Fruit fly (Drosophila melanogaster): ENCODE data around the gene sofe.

sofe gene

DNA sequence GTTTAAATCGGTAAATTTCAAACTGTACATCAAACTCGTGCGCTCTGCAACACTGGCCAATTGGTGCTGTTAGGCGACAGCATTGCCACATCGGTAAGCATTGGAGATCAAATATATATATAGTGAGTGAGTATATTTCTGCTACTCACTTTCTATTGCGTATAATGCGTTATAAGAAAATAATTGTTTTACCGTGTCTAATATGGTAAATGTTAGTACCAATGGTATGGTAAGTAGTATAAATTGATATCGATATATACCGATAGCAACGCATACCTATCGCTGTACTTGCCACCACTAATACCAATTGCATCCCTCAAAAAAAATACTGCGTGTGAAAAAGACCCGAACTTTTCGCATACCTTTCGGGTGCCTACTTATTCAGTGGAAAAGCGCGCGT is at the start of gene sofe, which contains the start of gene CG2186:
sofe (minus strand) TSS at position 38 of the 400 bp plus-strand sequence.
CG2186 (plus strand) TSS at position 280 of the 400 bp plus-strand sequence.
- TF ChIP-seq tj (GFP tag; optimal IDR thresholded peaks at IDR 0.05) (peak; percentile 35), cnc (optimal IDR thresholded peaks at IDR 0.05) (no peak), ovo (GFP tag; optimal IDR thresholded peaks at IDR 0.05) (peak; percentile 92), Crg-1 (GFP tag; optimal IDR thresholded peaks at IDR 0.05) (peak; percentile 60), CG5204 (GFP tag; optimal IDR thresholded peaks at IDR 0.05) (no peak), Hr96 (GFP tag; optimal IDR thresholded peaks at IDR 0.05) (no peak), CG11617 (GFP tag; optimal IDR thresholded peaks at IDR 0.05) (peak; percentile 5), bab1 (GFP tag; optimal IDR thresholded peaks at IDR 0.05) (peak; percentile 73), CG7101 (tag; optimal IDR thresholded peaks at IDR 0.05) (peak; percentile 77), CG12768 (GFP tag; optimal IDR thresholded peaks at IDR 0.05) (no peak), pad (GFP tag; optimal IDR thresholded peaks at IDR 0.05) (peak; percentile 43), CG14711 (tag; optimal IDR thresholded peaks at IDR 0.05) (peak; percentile 61), CG1620 (GFP tag; optimal IDR thresholded peaks at IDR 0.05) (peak; percentile 84), toe (GFP tag; optimal IDR thresholded peaks at IDR 0.05) (peak; percentile 75), Mnt (GFP tag; optimal IDR thresholded peaks at IDR 0.05) (peak; percentile 63)

DNA sequence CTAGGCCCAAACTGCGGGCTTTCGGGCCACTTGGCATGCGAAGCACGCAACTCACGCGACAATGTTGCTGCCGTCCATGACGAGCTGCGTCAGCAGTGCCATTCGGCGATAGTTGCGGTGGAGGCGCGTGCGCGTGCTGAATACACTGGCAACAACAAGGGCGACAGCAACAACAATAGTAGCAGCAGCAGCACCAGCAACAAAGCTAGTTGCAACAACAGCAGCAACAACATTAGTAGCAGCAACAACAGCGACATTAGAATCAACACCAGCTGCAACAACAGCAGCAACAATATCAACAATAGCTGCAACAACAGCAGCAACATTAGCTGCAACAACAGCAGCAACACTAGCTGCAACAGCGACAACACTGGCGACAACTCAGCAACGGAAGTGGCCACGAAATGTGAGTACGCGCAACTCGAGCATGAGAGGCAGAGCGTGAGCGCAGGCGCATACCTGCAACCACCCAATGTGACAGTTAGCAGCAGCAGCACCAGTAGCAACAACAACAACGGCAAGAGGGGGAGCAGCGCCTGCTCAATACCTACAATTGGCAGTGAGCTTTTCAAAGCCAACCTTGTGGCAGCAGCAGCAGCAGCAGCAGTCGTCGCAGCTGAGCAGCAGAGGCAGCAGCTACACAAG is 49.1 kb upstream of the sofe start:
- peak; percentile 11 for TF ChIP-seq tj (GFP tag; optimal IDR thresholded peaks at IDR 0.05)
- peak; percentile 84 for TF ChIP-seq CG14711 (tag; optimal IDR thresholded peaks at IDR 0.05)
- no peak for TF ChIP-seq CG1620 (GFP tag; optimal IDR thresholded peaks at IDR 0.05)

DNA sequence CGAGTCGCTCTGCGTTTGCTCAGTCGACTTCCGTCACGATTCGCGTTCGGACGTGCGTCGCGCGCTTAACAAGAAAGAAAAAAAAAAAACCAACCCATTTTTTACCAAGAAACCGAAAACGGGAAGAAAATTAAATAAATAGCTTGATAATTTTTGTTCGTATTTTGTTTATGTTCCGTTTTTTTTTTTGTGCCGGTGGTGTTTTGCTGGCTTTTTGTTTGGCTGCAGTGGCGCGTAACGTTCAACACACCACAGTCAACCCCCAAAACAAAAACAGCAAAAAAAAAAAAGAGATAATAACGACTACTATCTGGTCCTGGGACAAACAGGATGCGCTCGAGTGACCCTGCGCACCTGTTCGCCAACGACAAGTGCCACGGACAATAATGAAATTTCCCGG is 48.3 kb upstream of the sofe start, which contains the start of gene CG43901:
CG43901 (plus strand) TSS at position 301 of the 400 bp plus-strand sequence.
- TF ChIP-seq CG12768 (GFP tag; optimal IDR thresholded peaks at IDR 0.05) (no peak), CG11617 (GFP tag; optimal IDR thresholded peaks at IDR 0.05) (no peak), pad (GFP tag; optimal IDR thresholded peaks at IDR 0.05) (no peak), cic (GFP tag; optimal IDR thresholded peaks at IDR 0.05) (no peak), bab1 (GFP tag; optimal IDR thresholded peaks at IDR 0.05) (no peak), tj (GFP tag; optimal IDR thresholded peaks at IDR 0.05) (no peak), Clk (GFP tag; optimal IDR thresholded peaks at IDR 0.05) (no peak), CG14711 (tag; optimal IDR thresholded peaks at IDR 0.05) (no peak), CG5204 (GFP tag; optimal IDR thresholded peaks at IDR 0.05) (no peak), toe (GFP tag; optimal IDR thresholded peaks at IDR 0.05) (no peak), CG33017 (tag; optimal IDR thresholded peaks at IDR 0.05) (no peak), ovo (GFP tag; optimal IDR thresholded peaks at IDR 0.05) (no peak), Hr96 (GFP tag; optimal IDR thresholded peaks at IDR 0.05) (no peak), CG7101 (tag; optimal IDR thresholded peaks at IDR 0.05) (no peak), CG1620 (GFP tag; optimal IDR thresholded peaks at IDR 0.05) (no peak), cnc (optimal IDR thresholded peaks at IDR 0.05) (no peak), kay (GFP tag; ENCODE audit: borderline replicate concordance) (no peak), CG7045 (GFP tag; optimal IDR thresholded peaks at IDR 0.05) (no peak), Mnt (GFP tag; optimal IDR thresholded peaks at IDR 0.05) (no peak)

DNA sequence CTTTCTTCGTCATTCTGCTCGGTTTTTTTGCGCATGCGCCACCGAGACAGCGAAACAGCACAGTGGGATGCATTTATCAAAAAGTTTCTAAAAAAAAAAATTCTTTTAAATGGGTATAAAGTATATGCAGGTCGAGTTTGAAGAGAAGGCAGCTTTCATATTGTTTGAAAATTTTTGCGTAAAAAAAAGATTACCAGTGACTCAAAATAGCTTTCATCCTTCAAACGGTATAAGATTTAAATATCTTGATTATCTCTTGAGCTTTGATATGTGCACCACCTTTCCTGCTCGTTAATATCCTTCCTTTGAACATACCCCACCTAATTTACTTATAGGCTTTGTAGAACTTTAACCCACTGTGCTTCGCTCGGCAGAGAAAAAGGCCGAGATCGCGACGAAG is 47.8 kb upstream of the sofe start:
- TF ChIP-seq CG14711 (tag; optimal IDR thresholded peaks at IDR 0.05) (no peak), CG7045 (GFP tag; optimal IDR thresholded peaks at IDR 0.05) (no peak), cic (GFP tag; optimal IDR thresholded peaks at IDR 0.05) (no peak), Crg-1 (GFP tag; optimal IDR thresholded peaks at IDR 0.05) (no peak), bab1 (GFP tag; optimal IDR thresholded peaks at IDR 0.05) (peak; percentile 42), CG12768 (GFP tag; optimal IDR thresholded peaks at IDR 0.05) (no peak)

DNA sequence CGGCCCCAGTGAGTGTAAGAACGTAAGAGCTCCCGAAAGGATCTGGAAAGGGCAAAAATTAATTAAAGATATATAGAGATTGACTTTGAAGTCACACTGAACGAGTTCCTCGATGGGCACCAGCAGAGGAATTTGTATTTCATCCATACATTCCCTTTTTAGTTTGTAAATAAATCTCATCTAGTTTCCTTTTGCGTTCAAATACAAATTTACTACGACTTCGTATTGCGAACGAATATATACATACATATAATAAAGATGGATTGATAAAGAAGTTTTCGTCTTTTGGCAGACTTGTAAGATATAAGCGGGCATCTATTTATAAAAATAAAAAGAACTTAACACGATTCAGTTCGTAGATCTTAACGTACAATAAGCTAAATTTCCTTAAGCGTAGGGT is 42.5 kb upstream of the sofe start, which contains the start of gene CG15208:
CG15208 (plus strand) TSS at position 301 of the 400 bp plus-strand sequence.
- TF ChIP-seq ovo (GFP tag; optimal IDR thresholded peaks at IDR 0.05), result no peak
- no peak for TF ChIP-seq tj (GFP tag; optimal IDR thresholded peaks at IDR 0.05)
- no peak for TF ChIP-seq CG5204 (GFP tag; optimal IDR thresholded peaks at IDR 0.05)
- TF ChIP-seq cic (GFP tag; optimal IDR thresholded peaks at IDR 0.05), result no peak
- TF ChIP-seq CG11617 (GFP tag; optimal IDR thresholded peaks at IDR 0.05), result no peak
- TF ChIP-seq CG7101 (tag; optimal IDR thresholded peaks at IDR 0.05), result no peak
- no peak for TF ChIP-seq CG33017 (tag; optimal IDR thresholded peaks at IDR 0.05)
- TF ChIP-seq cnc (optimal IDR thresholded peaks at IDR 0.05), result no peak
- no peak for TF ChIP-seq Hr96 (GFP tag; optimal IDR thresholded peaks at IDR 0.05)
- TF ChIP-seq toe (GFP tag; optimal IDR thresholded peaks at IDR 0.05), result no peak
- TF ChIP-seq CG1620 (GFP tag; optimal IDR thresholded peaks at IDR 0.05), result no peak
- no peak for TF ChIP-seq pad (GFP tag; optimal IDR thresholded peaks at IDR 0.05)
- TF ChIP-seq Clk (GFP tag; optimal IDR thresholded peaks at IDR 0.05), result no peak

DNA sequence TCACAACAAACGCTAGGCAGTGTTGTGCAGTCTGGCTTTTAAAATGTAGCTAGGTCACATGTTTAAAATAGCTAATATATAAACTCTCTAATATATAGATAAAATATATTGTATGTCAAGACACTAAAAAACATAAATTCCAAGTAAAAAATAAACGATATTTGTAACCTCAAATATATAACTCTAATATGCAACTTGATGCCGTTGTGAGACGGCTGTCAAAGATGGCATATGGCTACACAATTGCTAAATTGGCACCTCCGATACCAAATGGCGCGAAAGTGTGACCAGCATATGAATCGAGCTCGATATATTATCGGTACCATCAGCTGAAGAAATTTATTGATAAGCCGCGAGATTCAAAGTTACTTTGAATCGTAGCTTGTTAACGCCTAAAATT is 42.0 kb upstream of the sofe start, which contains the start of gene CG1582:
CG1582 (minus strand) TSS at position 71 of the 400 bp plus-strand sequence.
- TF ChIP-seq CG11617 (GFP tag; optimal IDR thresholded peaks at IDR 0.05) (no peak), Mnt (GFP tag; optimal IDR thresholded peaks at IDR 0.05) (peak; percentile 44), cic (GFP tag; optimal IDR thresholded peaks at IDR 0.05) (no peak), Hr96 (GFP tag; optimal IDR thresholded peaks at IDR 0.05) (no peak), bab1 (GFP tag; optimal IDR thresholded peaks at IDR 0.05) (peak; percentile 70), CG33017 (tag; optimal IDR thresholded peaks at IDR 0.05) (no peak), pad (GFP tag; optimal IDR thresholded peaks at IDR 0.05) (no peak), ovo (GFP tag; optimal IDR thresholded peaks at IDR 0.05) (no peak), tj (GFP tag; optimal IDR thresholded peaks at IDR 0.05) (peak; percentile 14), kay (GFP tag; ENCODE audit: borderline replicate concordance) (no peak), toe (GFP tag; optimal IDR thresholded peaks at IDR 0.05) (no peak), Clk (GFP tag; optimal IDR thresholded peaks at IDR 0.05) (no peak), CG14711 (tag; optimal IDR thresholded peaks at IDR 0.05) (peak; percentile 41), Crg-1 (GFP tag; optimal IDR thresholded peaks at IDR 0.05) (no peak), CG12768 (GFP tag; optimal IDR thresholded peaks at IDR 0.05) (no peak), CG1620 (GFP tag; optimal IDR thresholded peaks at IDR 0.05) (no peak), CG7101 (tag; optimal IDR thresholded peaks at IDR 0.05) (peak; percentile 13), CG5204 (GFP tag; optimal IDR thresholded peaks at IDR 0.05) (no peak), CG7045 (GFP tag; optimal IDR thresholded peaks at IDR 0.05) (no peak), cnc (optimal IDR thresholded peaks at IDR 0.05) (no peak)

Measured in whole organism, adult.